Fruit fly (Drosophila melanogaster) whole organism, wandering third instar larva: ENCODE measurements around the gene hth.

Source experiments
- Abd-B ChIP-seq: fragments of >200 bp; optimal IDR thresholded peaks from 2 replicates; lab custom pipeline; 2017; ENCODE audit warnings: missing biosample characterization, missing genetic modification characterization
- CG9705 ChIP-seq: fragments of 200-800 bp; sonication (Bioruptor generic); optimal IDR thresholded peaks from 2 replicates; lab custom pipeline; 2018; ENCODE audit warnings: missing biosample characterization, mild to moderate bottlenecking, missing genetic modification characterization
- GATAd ChIP-seq: sonication (Bioruptor generic); optimal IDR thresholded peaks from 2 replicates; lab custom pipeline; 2016; ENCODE audit warnings: missing biosample characterization, missing genetic modification characterization
- HLH106 ChIP-seq: fragments of 200-800 bp; optimal IDR thresholded peaks from 3 replicates; lab custom pipeline; 2019; ENCODE audit warnings: missing biosample characterization, mild to moderate bottlenecking, missing genetic modification characterization, moderate library complexity
- Hnf4 ChIP-seq: fragments of 200-800 bp; sonication (Bioruptor generic); optimal IDR thresholded peaks from 2 replicates; lab custom pipeline; 2016; ENCODE audit warnings: missing biosample characterization, mild to moderate bottlenecking, missing genetic modification characterization
- Hr78 ChIP-seq: fragments of >200 bp; optimal IDR thresholded peaks from 2 replicates; lab custom pipeline; 2017; ENCODE audit warnings: missing biosample characterization, missing genetic modification characterization
- Hr83 ChIP-seq: fragments of 200-300 bp; sonication (Bioruptor generic); optimal IDR thresholded peaks from 2 replicates; lab custom pipeline; 2016; ENCODE audit warnings: missing biosample characterization, mild to moderate bottlenecking, missing genetic modification characterization, moderate library complexity; ENCODE audit not compliant: poor library complexity, severe bottlenecking
- N ChIP-seq: fragments of >200 bp; optimal IDR thresholded peaks from 2 replicates; lab custom pipeline; 2018; ENCODE audit warnings: missing biosample characterization, missing external identifiers, missing genetic modification characterization
- OdsH ChIP-seq: fragments of 200-800 bp; sonication (Bioruptor generic); optimal IDR thresholded peaks from 2 replicates; lab custom pipeline; 2016; ENCODE audit warnings: missing biosample characterization, mild to moderate bottlenecking, missing genetic modification characterization
- Rel ChIP-seq, 2 experiments: fragments of 200-800 bp; sonication (Bioruptor generic) in 1 of 2; optimal IDR thresholded peaks; 2 replicates in 1 of 2; 3 replicates in 1 of 2; lab custom pipeline; 2016 to 2019; ENCODE audit warnings: mild to moderate bottlenecking in 2 of 2, missing biosample characterization in 2 of 2, missing genetic modification characterization in 2 of 2, moderate library complexity in 1 of 2
- Sp1 ChIP-seq: fragments of 200-800 bp; sonication (Bioruptor generic); optimal IDR thresholded peaks from 3 replicates; lab custom pipeline; 2019; ENCODE audit warnings: missing biosample characterization, mild to moderate bottlenecking, missing genetic modification characterization, moderate library complexity
- Vsx2 ChIP-seq: fragments of 200-300, 225-300 bp; sonication (Bioruptor generic); optimal IDR thresholded peaks from 2 replicates; lab custom pipeline; 2018; ENCODE audit warnings: missing biosample characterization, missing genetic modification characterization; ENCODE audit not compliant: partially characterized antibody
- br ChIP-seq: fragments of 200-800 bp; sonication (Bioruptor generic); optimal IDR thresholded peaks from 2 replicates; lab custom pipeline; 2016; ENCODE audit warnings: missing biosample characterization, missing genetic modification characterization
- dl ChIP-seq, 2 experiments: fragments of 175-275, 200-275 bp in 1 of 2; fragments of 200-275 bp in 1 of 2; sonication (Bioruptor generic); optimal IDR thresholded peaks; lab custom pipeline; 2018; ENCODE audit warnings: mild to moderate bottlenecking in 2 of 2, missing biosample characterization in 2 of 2, missing genetic modification characterization in 2 of 2, moderate library complexity in 2 of 2; ENCODE audit not compliant: partially characterized antibody in 2 of 2, insufficient read depth in 1 of 2
- dmrt93B ChIP-seq: fragments of 200-800 bp; sonication (Bioruptor generic); optimal IDR thresholded peaks from 2 replicates; lab custom pipeline; 2018; ENCODE audit warnings: missing biosample characterization, mild to moderate bottlenecking, missing genetic modification characterization
- dsf ChIP-seq: sonication (Bioruptor generic); optimal IDR thresholded peaks from 2 replicates; lab custom pipeline; 2016; ENCODE audit warnings: missing biosample characterization, missing genetic modification characterization, borderline replicate concordance
- ey ChIP-seq: fragments of 200-800 bp; sonication (Bioruptor generic); optimal IDR thresholded peaks from 2 replicates; lab custom pipeline; 2016; ENCODE audit warnings: missing biosample characterization, missing genetic modification characterization
- foxo ChIP-seq, 2 experiments: fragments of 200-800 bp; sonication (Bioruptor generic); optimal IDR thresholded peaks; 2 replicates in 1 of 2; 3 replicates in 1 of 2; lab custom pipeline; 2016 to 2017; ENCODE audit warnings: missing biosample characterization in 2 of 2, missing genetic modification characterization in 2 of 2
- fru ChIP-seq: fragments of 200-800 bp; sonication (Bioruptor generic); optimal IDR thresholded peaks from 3 replicates; lab custom pipeline; 2016; ENCODE audit warnings: missing biosample characterization, mild to moderate bottlenecking, missing genetic modification characterization
- h ChIP-seq: fragments of 200-800 bp; sonication (Bioruptor generic); optimal IDR thresholded peaks from 3 replicates; lab custom pipeline; 2016; ENCODE audit warnings: missing biosample characterization, mild to moderate bottlenecking, missing genetic modification characterization
- jim ChIP-seq: fragments of 175-275, 200-325 bp; sonication (Bioruptor generic); optimal IDR thresholded peaks from 2 replicates; lab custom pipeline; 2016; ENCODE audit warnings: missing biosample characterization, mild to moderate bottlenecking, missing genetic modification characterization
- pan ChIP-seq: fragments of >200 bp; optimal IDR thresholded peaks from 2 replicates; lab custom pipeline; 2017
- psq ChIP-seq: fragments of 200-800 bp; sonication (Bioruptor generic); optimal IDR thresholded peaks from 3 replicates; lab custom pipeline; 2017; ENCODE audit warnings: missing biosample characterization, mild to moderate bottlenecking, missing genetic modification characterization, moderate library complexity
- rgr ChIP-seq: fragments of 200-800 bp; sonication (Bioruptor generic); optimal IDR thresholded peaks from 3 replicates; lab custom pipeline; 2016; ENCODE audit warnings: missing biosample characterization, mild to moderate bottlenecking, missing genetic modification characterization
- sage ChIP-seq: fragments of 200-800 bp; sonication (Bioruptor generic); optimal IDR thresholded peaks from 2 replicates; lab custom pipeline; 2016; ENCODE audit warnings: missing biosample characterization, mild to moderate bottlenecking, missing genetic modification characterization
- sv ChIP-seq: fragments of 200-800 bp; sonication (Bioruptor generic); optimal IDR thresholded peaks from 3 replicates; lab custom pipeline; 2016; ENCODE audit warnings: missing biosample characterization, missing genetic modification characterization
- tai ChIP-seq: sonication (Bioruptor generic); optimal IDR thresholded peaks from 2 replicates; lab custom pipeline; 2016; ENCODE audit warnings: missing biosample characterization, missing genetic modification characterization
- woc ChIP-seq: sonication (Bioruptor generic); optimal IDR thresholded peaks from 2 replicates; lab custom pipeline; 2016; ENCODE audit warnings: missing biosample characterization, mild to moderate bottlenecking, missing genetic modification characterization

The hth gene

dm6 chr3R:10551006-10551671 is 88.2 kb downstream of the hth start:
- TF ChIP-seq Hr83 (GFP tag; lab: Kevin White, UChicago): no peak
- TF ChIP-seq dsf (GFP tag; lab: Kevin White, UChicago): no peak
- TF ChIP-seq dmrt93B (GFP tag; lab: Kevin White, UChicago): no peak
- TF ChIP-seq GATAd: no peak
- no peak for TF ChIP-seq jim (GFP tag; lab: Kevin White, UChicago)
- no peak for TF ChIP-seq OdsH (GFP tag; lab: Kevin White, UChicago)
- no peak for TF ChIP-seq Vsx2 (GFP tag; lab: Kevin White, UChicago)
- no peak for TF ChIP-seq Abd-B (GFP tag; lab: Kevin White, UChicago)
- no peak for TF ChIP-seq h
- TF ChIP-seq tai (GFP tag; lab: Kevin White, UChicago): no peak
- no peak for TF ChIP-seq Hnf4 (GFP tag; lab: Kevin White, UChicago)
- no peak for TF ChIP-seq br (GFP tag; lab: Kevin White, UChicago)
- no peak for TF ChIP-seq fru (GFP tag; lab: Kevin White, UChicago)

DNA sequence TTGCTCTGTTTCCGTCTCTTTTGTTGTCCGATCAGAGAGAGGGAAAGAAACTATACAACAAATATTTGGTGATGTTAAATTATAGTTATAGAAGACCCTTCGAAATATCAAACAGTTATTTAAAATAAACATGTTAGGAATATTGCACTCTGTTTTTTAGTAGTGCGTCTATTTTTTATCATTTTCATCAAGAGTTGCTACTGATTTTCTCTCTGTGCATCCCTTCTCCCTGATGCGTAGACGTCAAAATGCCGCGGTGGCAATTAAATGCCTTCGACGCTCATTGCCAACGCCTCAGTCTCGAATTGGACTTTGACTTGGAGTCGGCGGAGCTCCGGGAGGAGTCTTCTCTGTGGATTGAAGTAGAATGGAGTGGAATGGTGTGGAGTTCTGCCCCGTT is 89.2 kb downstream of the hth start:
- peak; percentile 70 for TF ChIP-seq h
- TF ChIP-seq Rel (GFP tag; optimal IDR thresholded peaks at IDR 0.05; lab: Kevin White, UChicago): no peak
- TF ChIP-seq Rel (tag; optimal IDR thresholded peaks at IDR 0.05; lab: Kevin White, UChicago): no peak
- no peak for TF ChIP-seq dsf (GFP tag; lab: Kevin White, UChicago)
- TF ChIP-seq woc (GFP tag; lab: Kevin White, UChicago): peak; percentile 70
- peak in 1 of 2 experiments; percentile 76 for TF ChIP-seq foxo (GFP tag; optimal IDR thresholded peaks at IDR 0.05; lab: Kevin White, UChicago)
- no peak for TF ChIP-seq N (GFP tag; lab: Kevin White, UChicago)
- no peak for TF ChIP-seq Hr83 (GFP tag; lab: Kevin White, UChicago)
- peak; percentile 73 for TF ChIP-seq rgr (GFP tag; lab: Kevin White, UChicago)
- TF ChIP-seq Sp1 (GFP tag; lab: Kevin White, UChicago): peak; percentile 65
- TF ChIP-seq psq (GFP tag; lab: Kevin White, UChicago): peak; percentile 60
- TF ChIP-seq dmrt93B (GFP tag; lab: Kevin White, UChicago): peak; percentile 23
- no peak for TF ChIP-seq CG9705 (GFP tag; lab: Kevin White, UChicago)
- peak; percentile 78 for TF ChIP-seq fru (GFP tag; lab: Kevin White, UChicago)
- peak; percentile 62 for TF ChIP-seq HLH106 (tag; lab: Kevin White, UChicago)
- TF ChIP-seq Hr78 (GFP tag; lab: Kevin White, UChicago): no peak
- peak; percentile 63 for TF ChIP-seq OdsH (GFP tag; lab: Kevin White, UChicago)
- peak; percentile 58 for TF ChIP-seq ey
- TF ChIP-seq Hnf4 (GFP tag; lab: Kevin White, UChicago): peak; percentile 55
- peak; percentile 68 for TF ChIP-seq br (GFP tag; lab: Kevin White, UChicago)
- TF ChIP-seq, all 38 proteins: peak for 13

DNA sequence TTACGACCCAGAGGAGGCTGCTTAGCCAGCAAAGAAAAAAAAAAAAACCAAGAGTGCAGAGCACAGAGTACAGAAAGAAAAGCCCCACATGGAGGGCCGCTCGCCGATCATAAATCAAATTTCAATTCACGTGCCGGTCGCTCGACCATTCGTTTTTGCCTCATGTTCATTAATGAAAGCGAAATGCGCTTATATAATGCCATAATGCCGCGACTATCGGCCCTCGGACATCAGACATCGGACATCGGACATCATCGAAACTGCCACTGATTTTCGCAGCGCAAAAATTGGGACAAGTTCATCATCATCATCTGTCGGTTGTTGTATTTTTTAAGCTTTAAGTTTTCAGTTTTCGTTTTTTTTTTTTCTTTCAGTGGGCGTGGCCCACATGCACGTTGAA is 91.7 kb downstream of the hth start:
- TF ChIP-seq Hr83 (GFP tag; lab: Kevin White, UChicago) (no peak), Hnf4 (GFP tag; lab: Kevin White, UChicago) (no peak), pan (lab: Kevin White, UChicago) (no peak), dl (GFP tag; optimal IDR thresholded peaks at IDR 0.05; lab: Kevin White, UChicago; ENCODE audit: insufficient read depth in 1 of 2, partially characterized antibody in 2 of 2) (no peak), OdsH (GFP tag; lab: Kevin White, UChicago) (no peak), GATAd (no peak), Rel (GFP tag; optimal IDR thresholded peaks at IDR 0.05; lab: Kevin White, UChicago) (no peak), Rel (tag; optimal IDR thresholded peaks at IDR 0.05; lab: Kevin White, UChicago) (no peak), N (GFP tag; lab: Kevin White, UChicago) (no peak), sv (GFP tag; lab: Kevin White, UChicago) (no peak), jim (GFP tag; lab: Kevin White, UChicago) (no peak), Hr78 (GFP tag; lab: Kevin White, UChicago) (no peak), sage (GFP tag; lab: Kevin White, UChicago) (no peak), Abd-B (GFP tag; lab: Kevin White, UChicago) (no peak), fru (GFP tag; lab: Kevin White, UChicago) (no peak), tai (GFP tag; lab: Kevin White, UChicago) (no peak)
